Fruit fly (Drosophila melanogaster) whole organism, prepupa: ENCODE data around the gene CG31391.

Source experiments
- Blimp-1 ChIP-seq: fragments of 200-800 bp; sonication (Bioruptor generic); optimal IDR thresholded peaks from 3 replicates; lab custom pipeline; 2017; ENCODE audit warnings: missing biosample characterization, missing genetic modification characterization, mild to moderate bottlenecking, moderate library complexity, missing genetic modification reagents
- CG10631 ChIP-seq: fragments of 200-800 bp; sonication (Bioruptor generic); optimal IDR thresholded peaks from 2 replicates; lab custom pipeline; 2016; ENCODE audit warnings: missing biosample characterization, missing genetic modification characterization
- CG11294 ChIP-seq: fragments of 200-800 bp; sonication (Bioruptor generic); IDR thresholded peaks from 2 replicates; pipeline ENCODE4 v1.3.6; 2022; ENCODE audit warnings: missing biosample characterization, missing genetic modification characterization
- CG11762 ChIP-seq: fragments of 200-800 bp; sonication (Bioruptor generic); optimal IDR thresholded peaks from 3 replicates; lab custom pipeline; 2016; ENCODE audit warnings: missing biosample characterization, missing genetic modification characterization; ENCODE audit not compliant: insufficient read depth
- CG11902 ChIP-seq: fragments of 200-800 bp; sonication (Bioruptor generic); optimal IDR thresholded peaks from 3 replicates; lab custom pipeline; 2016; ENCODE audit warnings: missing biosample characterization, missing genetic modification characterization
- CG15336 ChIP-seq: fragments of 200-800 bp; sonication (Bioruptor generic); IDR thresholded peaks from 2 replicates; pipeline ENCODE4 v1.3.6; 2022; ENCODE audit warnings: missing biosample characterization, missing genetic modification characterization
- CG1621 ChIP-seq: fragments of 200-800 bp; sonication (Bioruptor generic); optimal IDR thresholded peaks from 3 replicates; lab custom pipeline; 2018; ENCODE audit warnings: missing biosample characterization, mild to moderate bottlenecking, missing genetic modification characterization
- CG16779 ChIP-seq: fragments of 200-800 bp; sonication (Bioruptor generic); optimal IDR thresholded peaks from 3 replicates; lab custom pipeline; 2017; ENCODE audit warnings: missing biosample characterization, mild to moderate bottlenecking, missing genetic modification characterization
- CG3032 ChIP-seq: fragments of 200-800 bp; optimal IDR thresholded peaks from 2 replicates; lab custom pipeline; 2019; ENCODE audit warnings: missing biosample characterization, mild to moderate bottlenecking, missing genetic modification characterization, moderate library complexity
- CG31627 ChIP-seq: fragments of 200-800 bp; sonication (Bioruptor generic); optimal IDR thresholded peaks from 3 replicates; lab custom pipeline; 2016; ENCODE audit warnings: missing biosample characterization, missing genetic modification characterization
- CG32006 ChIP-seq: fragments of 200-800 bp; sonication (Bioruptor generic); optimal IDR thresholded peaks from 3 replicates; lab custom pipeline; 2017; ENCODE audit warnings: missing biosample characterization, mild to moderate bottlenecking, missing genetic modification characterization
- CG34406 ChIP-seq: fragments of 200-800 bp; sonication (Bioruptor generic); optimal IDR thresholded peaks from 3 replicates; lab custom pipeline; 2016; ENCODE audit warnings: missing biosample characterization, missing genetic modification characterization
- CG3919 ChIP-seq: fragments of 200-800 bp; sonication (Bioruptor generic); optimal IDR thresholded peaks from 3 replicates; lab custom pipeline; 2016; ENCODE audit warnings: missing biosample characterization, missing genetic modification characterization
- CG4318 ChIP-seq: fragments of 200-800 bp; sonication (Bioruptor generic); optimal IDR thresholded peaks from 3 replicates; lab custom pipeline; 2017; ENCODE audit warnings: missing biosample characterization, mild to moderate bottlenecking, missing genetic modification characterization
- CG6808 ChIP-seq: fragments of 200-800 bp; sonication (Bioruptor generic); optimal IDR thresholded peaks from 3 replicates; lab custom pipeline; 2017; ENCODE audit warnings: missing biosample characterization, missing genetic modification characterization, mild to moderate bottlenecking, moderate library complexity, missing genetic modification reagents
- CG6854 ChIP-seq: fragments of 200-800 bp; sonication (Bioruptor generic); optimal IDR thresholded peaks from 2 replicates; lab custom pipeline; 2017; ENCODE audit warnings: missing biosample characterization, mild to moderate bottlenecking, missing genetic modification characterization
- CG8319 ChIP-seq: fragments of 200-800 bp; sonication (Bioruptor generic); optimal IDR thresholded peaks from 3 replicates; lab custom pipeline; 2016; ENCODE audit warnings: missing biosample characterization, missing genetic modification characterization
- CG8632 ChIP-seq: fragments of 200-800 bp; sonication (Bioruptor generic); optimal IDR thresholded peaks from 3 replicates; lab custom pipeline; 2016; ENCODE audit warnings: missing biosample characterization, missing genetic modification characterization
- CG9139 ChIP-seq: fragments of 200-800 bp; sonication (Bioruptor generic); optimal IDR thresholded peaks from 3 replicates; lab custom pipeline; 2017; ENCODE audit warnings: missing biosample characterization, mild to moderate bottlenecking, missing genetic modification characterization
- Eip93F ChIP-seq: fragments of 200-800 bp; sonication (Bioruptor generic); optimal IDR thresholded peaks from 2 replicates; lab custom pipeline; 2016; ENCODE audit warnings: missing biosample characterization, mild to moderate bottlenecking, missing genetic modification characterization
- Ets96B ChIP-seq: fragments of 200-800 bp; optimal IDR thresholded peaks from 2 replicates; lab custom pipeline; 2019; ENCODE audit warnings: missing biosample characterization, mild to moderate bottlenecking, missing genetic modification characterization, moderate library complexity
- Hr39 ChIP-seq: fragments of 200-800 bp; sonication (Bioruptor generic); optimal IDR thresholded peaks from 2 replicates; lab custom pipeline; 2016; ENCODE audit warnings: missing biosample characterization, missing genetic modification characterization
- Hr4 ChIP-seq: fragments of 200-800 bp; sonication (Bioruptor generic); optimal IDR thresholded peaks from 3 replicates; lab custom pipeline; 2016; ENCODE audit warnings: missing biosample characterization, missing genetic modification characterization
- Smox ChIP-seq: fragments of 200-800 bp; sonication (Bioruptor generic); optimal IDR thresholded peaks from 3 replicates; lab custom pipeline; 2016; ENCODE audit warnings: missing biosample characterization, missing genetic modification characterization
- achi ChIP-seq: fragments of 200-800 bp; sonication (Bioruptor generic); optimal IDR thresholded peaks from 3 replicates; lab custom pipeline; 2016; ENCODE audit warnings: missing biosample characterization, missing genetic modification characterization
- cyc ChIP-seq: fragments of 200-800 bp; sonication (Bioruptor generic); optimal IDR thresholded peaks from 3 replicates; lab custom pipeline; 2016; ENCODE audit warnings: missing biosample characterization, missing genetic modification characterization
- dac ChIP-seq: fragments of 200-800 bp; sonication (Bioruptor generic); optimal IDR thresholded peaks from 2 replicates; lab custom pipeline; 2017; ENCODE audit warnings: missing biosample characterization, mild to moderate bottlenecking, missing genetic modification characterization
- esn ChIP-seq: fragments of 200-800 bp; sonication (Bioruptor generic); optimal IDR thresholded peaks from 2 replicates; lab custom pipeline; 2016; ENCODE audit warnings: missing biosample characterization, mild to moderate bottlenecking, missing genetic modification characterization, moderate library complexity
- fd59A ChIP-seq: fragments of 200-800 bp; sonication (Bioruptor generic); optimal IDR thresholded peaks from 2 replicates; lab custom pipeline; 2017; ENCODE audit warnings: missing biosample characterization, mild to moderate bottlenecking, missing genetic modification characterization, missing genetic modification reagents
- fkh ChIP-seq: fragments of 200-800 bp; sonication (Bioruptor generic); optimal IDR thresholded peaks from 3 replicates; lab custom pipeline; 2017; ENCODE audit warnings: missing biosample characterization, mild to moderate bottlenecking, missing genetic modification characterization, moderate library complexity
- lz ChIP-seq: fragments of 200-800 bp; sonication (Bioruptor generic); optimal IDR thresholded peaks from 3 replicates; lab custom pipeline; 2016; ENCODE audit warnings: missing biosample characterization, missing genetic modification characterization
- net ChIP-seq: fragments of 200-800 bp; sonication (Bioruptor generic); optimal IDR thresholded peaks from 3 replicates; lab custom pipeline; 2016; ENCODE audit warnings: missing biosample characterization, missing genetic modification characterization
- svp ChIP-seq: fragments of 200-800 bp; sonication (Bioruptor generic); peaks from one replicate; lab custom pipeline; 2016; ENCODE audit warnings: missing biosample characterization, missing genetic modification characterization
- vri ChIP-seq: fragments of 200-800 bp; sonication (Bioruptor generic); optimal IDR thresholded peaks from 3 replicates; lab custom pipeline; 2016; ENCODE audit warnings: missing biosample characterization, mild to moderate bottlenecking, missing genetic modification characterization

CG31391 gene

DNA sequence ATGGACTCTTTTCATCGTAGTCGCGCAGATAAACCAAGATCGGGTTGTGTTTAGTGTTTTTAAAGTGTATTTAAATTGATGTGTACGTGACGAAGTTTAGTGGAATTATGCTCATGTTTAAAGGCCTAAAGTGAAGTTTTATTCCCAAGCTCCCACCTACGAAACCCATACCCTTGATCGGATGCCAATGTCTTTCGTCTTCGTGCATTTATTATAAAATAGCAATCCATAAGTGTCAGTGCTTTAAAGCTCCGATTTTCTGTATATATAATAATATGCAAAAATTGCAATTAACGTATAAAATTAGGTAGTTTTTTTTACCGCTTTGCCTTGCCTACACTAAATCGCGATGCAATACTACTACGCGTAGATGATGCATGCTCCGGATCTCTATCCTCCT lies at the start of gene CG31391:
TSS of gene CG31391 (minus strand) at position 101 of the 400 bp plus-strand sequence.
- TF ChIP-seq svp (GFP tag; lab: Kevin White, UChicago) (peak; percentile 8), Blimp-1 (GFP tag; lab: Kevin White, UChicago) (no peak)

DNA sequence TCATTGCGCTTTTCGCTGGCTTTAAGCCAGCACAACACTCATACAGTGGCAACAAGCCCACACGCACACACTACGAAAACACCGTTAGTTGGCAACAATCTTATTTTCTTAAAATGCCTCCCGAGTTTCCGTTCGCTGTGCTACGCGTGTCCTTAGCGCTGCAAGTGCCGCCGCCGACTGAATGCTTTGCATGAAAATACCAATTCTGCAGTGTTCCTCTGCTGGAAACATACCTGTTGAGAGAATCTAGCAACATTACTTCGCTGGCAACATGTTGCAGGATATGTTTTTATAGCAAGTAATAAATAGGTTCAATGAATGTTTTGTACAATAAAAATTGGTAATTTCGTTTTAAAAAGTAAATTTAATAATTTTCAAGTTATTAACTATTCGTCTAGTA lies 46.2 kb upstream of the CG31391 start, which contains the start of gene TkR86C:
TSS of gene TkR86C (minus strand) at position 168 of the 400 bp plus-strand sequence.
- TF ChIP-seq dac (GFP tag; lab: Kevin White, UChicago) (no peak), CG15336 (GFP tag; lab: Robert Waterston, UW) (no peak), net (GFP tag; lab: Kevin White, UChicago) (no peak), CG6854 (GFP tag; lab: Kevin White, UChicago) (no peak), CG34406 (GFP tag; lab: Kevin White, UChicago) (no peak)

DNA sequence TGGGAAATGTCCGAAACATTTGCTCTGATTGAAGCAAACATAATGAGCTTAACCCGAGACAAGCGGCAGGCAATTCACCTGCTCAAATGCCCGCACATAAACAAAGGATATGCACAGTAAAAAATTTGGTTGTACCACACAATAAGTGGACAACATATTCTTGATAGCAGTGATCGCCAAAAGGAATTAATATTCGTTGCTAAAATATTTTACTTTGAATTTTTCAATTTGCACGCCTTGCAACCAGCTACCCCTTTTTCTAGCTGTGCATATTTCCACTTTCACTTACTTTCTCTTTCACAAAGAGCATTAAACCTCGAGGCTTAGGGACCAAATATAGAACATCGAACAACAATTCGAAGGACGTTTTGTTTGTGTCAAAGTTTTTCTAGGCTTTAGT lies 42.8 kb upstream of the CG31391 start:
- TF ChIP-seq esn: no peak
- no peak for TF ChIP-seq dac (GFP tag; lab: Kevin White, UChicago)
- peak; percentile 42 for TF ChIP-seq svp (GFP tag; lab: Kevin White, UChicago)
- no peak for TF ChIP-seq vri (GFP tag; lab: Kevin White, UChicago)
- no peak for TF ChIP-seq CG11294 (GFP tag; lab: Robert Waterston, UW)
- peak; percentile 10 for TF ChIP-seq Hr39 (GFP tag; lab: Kevin White, UChicago)
- TF ChIP-seq CG1621 (tag; lab: Kevin White, UChicago): no peak
- TF ChIP-seq CG32006 (GFP tag; lab: Kevin White, UChicago): peak; percentile 9
- TF ChIP-seq cyc (GFP tag; lab: Kevin White, UChicago): no peak

DNA sequence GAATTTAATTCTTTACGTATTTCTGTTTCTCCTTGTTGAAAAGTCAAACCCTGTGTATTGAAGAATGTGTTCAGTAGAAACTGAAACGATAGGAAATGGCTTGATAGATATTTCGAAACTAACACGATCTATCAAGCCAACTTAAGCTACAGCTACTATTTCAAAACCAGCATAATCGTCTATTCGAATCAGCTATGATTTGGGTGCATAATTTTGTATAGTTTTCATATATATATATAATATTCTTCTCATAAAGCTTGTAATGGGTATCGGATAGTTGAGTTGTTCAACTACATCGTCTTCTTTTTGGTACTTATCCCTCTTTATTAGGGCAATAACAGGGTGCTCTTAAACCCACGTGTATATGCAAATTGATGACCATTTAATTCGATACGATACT lies 31.0 kb upstream of the CG31391 start, which contains the start of gene tomboy20:
TSS of gene tomboy20 (minus strand) at position 101 of the 400 bp plus-strand sequence.
- no peak for TF ChIP-seq CG6854 (GFP tag; lab: Kevin White, UChicago)
- no peak for TF ChIP-seq Hr4 (GFP tag; lab: Kevin White, UChicago)
- TF ChIP-seq achi (GFP tag; lab: Kevin White, UChicago): no peak
- TF ChIP-seq CG11762: no peak
- no peak for TF ChIP-seq CG3919 (GFP tag; lab: Kevin White, UChicago)
- TF ChIP-seq fkh (GFP tag; lab: Kevin White, UChicago): no peak
- no peak for TF ChIP-seq CG16779 (tag; lab: Kevin White, UChicago)
- no peak for TF ChIP-seq lz (GFP tag; lab: Kevin White, UChicago)
- TF ChIP-seq CG8632 (GFP tag; lab: Kevin White, UChicago): no peak
- no peak for TF ChIP-seq CG11902 (GFP tag; lab: Kevin White, UChicago)
- TF ChIP-seq fd59A: no peak
- no peak for TF ChIP-seq dac (GFP tag; lab: Kevin White, UChicago)
- TF ChIP-seq Eip93F (GFP tag; lab: Kevin White, UChicago): no peak
- TF ChIP-seq CG3032 (tag; lab: Kevin White, UChicago): no peak
- TF ChIP-seq CG4318 (GFP tag; lab: Kevin White, UChicago): no peak
- no peak for TF ChIP-seq CG8319 (GFP tag; lab: Kevin White, UChicago)
- TF ChIP-seq CG9139 (GFP tag; lab: Kevin White, UChicago): no peak
- TF ChIP-seq, all 60 proteins: peak for 0

DNA sequence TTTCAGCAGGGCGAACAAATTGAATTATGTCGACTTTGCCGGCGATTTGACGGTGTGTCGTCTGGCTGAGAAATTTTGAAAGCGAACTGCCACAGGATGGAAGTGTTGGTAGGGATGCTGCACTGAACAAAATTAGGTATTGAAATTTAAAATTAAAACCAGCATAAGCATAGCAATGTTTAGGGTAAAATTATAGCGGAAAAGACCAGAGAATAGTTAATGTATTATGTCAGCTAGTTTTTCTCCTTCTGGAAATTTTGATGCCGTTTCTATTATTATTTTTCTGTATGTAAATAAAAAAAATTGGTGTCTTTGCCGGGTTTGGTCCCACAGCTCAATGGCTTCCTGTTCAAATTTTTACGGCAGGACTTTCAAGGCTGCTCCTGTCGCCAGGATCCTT lies 21.8 kb upstream of the CG31391 start:
- TF ChIP-seq fkh (GFP tag; lab: Kevin White, UChicago) (no peak), CG10631 (no peak), CG32006 (GFP tag; lab: Kevin White, UChicago) (no peak), CG3032 (tag; lab: Kevin White, UChicago) (no peak), Ets96B (tag; lab: Kevin White, UChicago) (no peak), CG6808 (GFP tag; lab: Kevin White, UChicago) (no peak), Smox (no peak), Eip93F (GFP tag; lab: Kevin White, UChicago) (no peak), CG31627 (GFP tag; lab: Kevin White, UChicago) (no peak)
- TF ChIP-seq, all 60 proteins: peak for 0
